Fruit fly (Drosophila melanogaster): ENCODE results near the gene Sol1.

Gene Sol1

DNA sequence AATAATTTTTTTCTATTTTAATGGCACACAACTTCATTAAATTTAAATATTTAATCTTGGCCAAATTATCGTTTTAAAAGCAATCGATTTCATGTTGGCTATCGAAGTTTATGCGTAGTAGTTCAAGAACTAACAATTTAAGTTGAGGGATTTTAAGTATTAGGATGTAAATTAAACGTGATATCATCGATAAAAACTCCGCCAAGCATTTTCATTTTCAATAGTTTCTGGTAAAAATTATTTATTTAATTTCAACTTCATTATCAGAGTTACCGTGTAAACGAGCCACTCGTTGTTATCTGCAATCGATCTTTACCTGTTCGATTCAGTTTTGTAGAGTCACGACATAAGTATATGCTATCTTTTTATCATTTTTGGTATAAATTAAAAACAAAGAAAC lies 16.9 kb downstream of the Sol1 start (continued):
- TF ChIP-seq ftz-f1 (GFP tag; optimal IDR thresholded peaks at IDR 0.05) (peak; percentile 45), CG17328 (GFP tag; IDR thresholded peaks at IDR 0.05) (peak; percentile 98), jumu (GFP tag; optimal IDR thresholded peaks at IDR 0.05) (peak; percentile 88), pan (optimal IDR thresholded peaks at IDR 0.05) (no peak), pan (GFP tag; optimal IDR thresholded peaks at IDR 0.05 in 1 of 2, IDR thresholded peaks at IDR 0.05 in 1 of 2) (peak in 1 of 2 experiments; percentile 97), Ada2b (GFP tag; IDR thresholded peaks at IDR 0.05) (peak; percentile 99), HLH54F (GFP tag; optimal IDR thresholded peaks at IDR 0.05) (peak; percentile 89), Spps (tag; optimal IDR thresholded peaks at IDR 0.05) (peak; percentile 98), danr (GFP tag; IDR thresholded peaks at IDR 0.05) (peak; percentile 87; the same call in 1 of the 2 replicates), CG3407 (GFP tag; optimal IDR thresholded peaks at IDR 0.05) (peak; percentile 95), CG4854 (GFP tag; optimal IDR thresholded peaks at IDR 0.05) (peak; percentile 99), klu (GFP tag; IDR thresholded peaks at IDR 0.05) (peak; percentile 86), CG34224 (GFP tag; IDR thresholded peaks at IDR 0.05; ENCODE audit: partially characterized antibody) (peak; percentile 55; the same call in 1 of the 3 replicates), tap (tag; optimal IDR thresholded peaks at IDR 0.05) (peak; percentile 99), CG4617 (GFP tag; optimal IDR thresholded peaks at IDR 0.05; ENCODE audit: borderline replicate concordance) (peak; percentile 84), CG10147 (GFP tag; optimal IDR thresholded peaks at IDR 0.05) (peak; percentile 100), Eip74EF (GFP tag; optimal IDR thresholded peaks at IDR 0.05) (peak in 1 of 2 experiments; percentile 98), Deaf1 (tag; optimal IDR thresholded peaks at IDR 0.05) (peak; percentile 91), gcm2 (GFP tag; optimal IDR thresholded peaks at IDR 0.05) (peak; percentile 92), Taf1 (GFP tag; IDR thresholded peaks at IDR 0.05) (peak; percentile 92), CG3838 (GFP tag; optimal IDR thresholded peaks at IDR 0.05) (peak; percentile 90), ems (GFP tag; optimal IDR thresholded peaks at IDR 0.05) (peak; percentile 97), twi (tag; optimal IDR thresholded peaks at IDR 0.05) (peak; percentile 97), slou (GFP tag; optimal IDR thresholded peaks at IDR 0.05) (peak; percentile 86), vfl (GFP tag; optimal IDR thresholded peaks at IDR 0.05) (peak; percentile 93), CrebB (tag; optimal IDR thresholded peaks at IDR 0.05) (peak; percentile 98), grn (GFP tag; optimal IDR thresholded peaks at IDR 0.05) (peak; percentile 98), CG3995 (GFP tag; optimal IDR thresholded peaks at IDR 0.05) (peak; percentile 89), hkb (optimal IDR thresholded peaks at IDR 0.05) (no peak), hkb (GFP tag; IDR thresholded peaks at IDR 0.05) (peak; percentile 99), gsb-n (tag; optimal IDR thresholded peaks at IDR 0.05) (peak; percentile 98), CG32772 (GFP tag; IDR thresholded peaks at IDR 0.05) (peak; percentile 88), ATbp (GFP tag; optimal IDR thresholded peaks at IDR 0.05) (peak; percentile 99), br (optimal IDR thresholded peaks at IDR 0.05) (no peak), CG17612 (GFP tag; IDR thresholded peaks at IDR 0.05) (peak; percentile 79), nom (GFP tag; optimal IDR thresholded peaks at IDR 0.05) (peak; percentile 99), dpn (GFP tag; optimal IDR thresholded peaks at IDR 0.05) (peak; percentile 94), D19B (GFP tag; optimal IDR thresholded peaks at IDR 0.05) (peak; percentile 95), stwl (tag; optimal IDR thresholded peaks at IDR 0.05) (peak; percentile 99), BtbVII (GFP tag; optimal IDR thresholded peaks at IDR 0.05) (peak; percentile 100), kay (GFP tag; optimal IDR thresholded peaks at IDR 0.05) (peak; percentile 89), CG10654 (GFP tag; optimal IDR thresholded peaks at IDR 0.05) (peak; percentile 97), Six4 (GFP tag; optimal IDR thresholded peaks at IDR 0.05) (peak; percentile 99), CG3847 (GFP tag; IDR thresholded peaks at IDR 0.05) (peak; percentile 94), tup (GFP tag; optimal IDR thresholded peaks at IDR 0.05) (peak; percentile 92), Ravus (GFP tag; IDR thresholded peaks at IDR 0.05) (peak; percentile 86), CG4282 (GFP tag; optimal IDR thresholded peaks at IDR 0.05) (peak; percentile 76), bowl (GFP tag; IDR thresholded peaks at IDR 0.05) (peak; percentile 95), salm (tag; optimal IDR thresholded peaks at IDR 0.05) (peak; percentile 98), E2f2 (GFP tag; IDR thresholded peaks at IDR 0.05) (peak; percentile 85), Neu2 (GFP tag; optimal IDR thresholded peaks at IDR 0.05; ENCODE audit: borderline replicate concordance) (peak; percentile 86), MTF-1 (GFP tag; optimal IDR thresholded peaks at IDR 0.05; ENCODE audit: borderline replicate concordance) (peak; percentile 99)

All from whole organism, embryonic.